Fruit fly (Drosophila melanogaster) whole organism, adult: Measurements from ENCODE around the gene CG15199.

Source experiments
- CG11617 ChIP-seq: fragments of 200-800 bp; sonication (Bioruptor generic); optimal IDR thresholded peaks from 2 replicates; lab custom pipeline; 2017; ENCODE audit warnings: mild to moderate bottlenecking, missing biosample characterization, missing genetic modification reagents, missing genetic modification characterization
- CG12768 ChIP-seq: fragments of 200-800 bp; sonication (Bioruptor generic); optimal IDR thresholded peaks from 2 replicates; lab custom pipeline; 2017; ENCODE audit warnings: missing biosample characterization, missing genetic modification characterization, mild to moderate bottlenecking, moderate library complexity, missing genetic modification reagents
- Clk ChIP-seq: fragments of 200-800 bp; sonication (Bioruptor generic); optimal IDR thresholded peaks from 2 replicates; lab custom pipeline; 2017; ENCODE audit warnings: missing biosample characterization, missing genetic modification characterization
- Crg-1 ChIP-seq: fragments of 200-800 bp; sonication (Bioruptor generic); optimal IDR thresholded peaks from 2 replicates; lab custom pipeline; 2016; ENCODE audit warnings: missing biosample characterization, missing genetic modification characterization
- bab1 ChIP-seq: fragments of 200-800 bp; sonication (Bioruptor generic); optimal IDR thresholded peaks from 3 replicates; lab custom pipeline; 2019; ENCODE audit warnings: missing biosample characterization, mild to moderate bottlenecking, missing genetic modification characterization, moderate library complexity
- cnc ChIP-seq, 2 experiments: fragments of >200 bp; optimal IDR thresholded peaks; 2 replicates each; lab custom pipeline; 2017
- kay ChIP-seq: fragments of 200-800 bp; sonication (Bioruptor generic); peaks from one replicate; lab custom pipeline; 2016; ENCODE audit warnings: missing biosample characterization, missing genetic modification characterization, borderline replicate concordance
- ovo ChIP-seq: fragments of 200-800 bp; sonication (Bioruptor generic); optimal IDR thresholded peaks from 2 replicates; lab custom pipeline; 2016; ENCODE audit warnings: missing biosample characterization, missing genetic modification characterization
- tj ChIP-seq: fragments of 200-800 bp; sonication (Bioruptor generic); optimal IDR thresholded peaks from 3 replicates; lab custom pipeline; 2017; ENCODE audit warnings: missing biosample characterization, mild to moderate bottlenecking, missing genetic modification characterization, moderate library complexity

DNA sequence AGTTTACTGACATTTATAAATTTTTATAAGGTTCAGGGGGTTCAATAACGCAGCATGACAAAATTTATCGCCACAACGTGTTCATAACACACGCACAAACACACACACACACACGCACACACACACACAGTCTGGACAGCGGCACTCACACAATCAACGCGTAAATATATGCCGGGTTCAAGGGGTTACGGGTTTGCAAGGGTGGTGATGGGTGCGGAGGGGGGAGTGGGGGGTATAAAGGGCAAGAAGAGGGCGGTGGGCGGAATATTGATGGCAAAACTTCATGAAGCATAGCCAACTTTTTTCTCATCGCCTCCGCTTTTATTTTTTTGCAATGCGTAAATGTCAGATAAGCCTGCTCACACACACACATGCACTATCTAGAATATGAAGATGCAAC is 34.4 kb upstream of the CG15199 start:
- TF ChIP-seq bab1 (GFP tag; lab: Kevin White, UChicago) (no peak), cnc (optimal IDR thresholded peaks at IDR 0.05; lab: Kevin White, UChicago) (no peak), ovo (no peak), Clk (GFP tag; lab: Kevin White, UChicago) (no peak), kay (GFP tag; lab: Kevin White, UChicago) (no peak), Crg-1 (no peak), CG11617 (no peak), CG12768 (no peak), tj (GFP tag; lab: Kevin White, UChicago) (no peak)
